Worm (Caenorhabditis elegans) whole organism, early embryonic: ENCODE results near the gene K09C4.9.
A peak's percentile ranks its signal among the peaks of the same experiment; 100 is the strongest.

ENCODE experiments used
- B0310.2 ChIP-seq: sonication (generic microtip); optimal IDR thresholded peaks from 2 replicates; lab custom pipeline; 2016; ENCODE audit warnings: mild to moderate bottlenecking, missing genetic modification characterization, missing compliant biosample characterization
- F13C5.2 ChIP-seq: sonication (generic microtip); optimal IDR thresholded peaks from 2 replicates; lab custom pipeline; 2017; ENCODE audit warnings: mild to moderate bottlenecking, missing genetic modification characterization, inconsistent platforms, missing compliant biosample characterization
- aly-1 ChIP-seq: sonication (generic microtip); optimal IDR thresholded peaks from 2 replicates; lab custom pipeline; 2016; ENCODE audit warnings: missing genetic modification characterization, missing compliant biosample characterization
- ama-1 ChIP-seq: fragments of 150-350 bp; optimal IDR thresholded peaks from 2 replicates; lab custom pipeline; 2014
- ceh-13 ChIP-seq: fragments of 200-800 bp; sonication (Bioruptor generic); optimal IDR thresholded peaks from 2 replicates; lab custom pipeline; 2018; ENCODE audit warnings: mild to moderate bottlenecking, missing genetic modification characterization, missing compliant biosample characterization
- ceh-36 ChIP-seq: sonication (generic microtip); optimal IDR thresholded peaks from 2 replicates; lab custom pipeline; 2016; ENCODE audit warnings: missing genetic modification characterization, inconsistent platforms, missing compliant biosample characterization
- ets-7 ChIP-seq: sonication (generic microtip); optimal IDR thresholded peaks from 2 replicates; lab custom pipeline; 2016; ENCODE audit warnings: missing genotype, missing genetic modification characterization, missing compliant biosample characterization
- flt-1 ChIP-seq: fragments of 200-800 bp; sonication (Bioruptor generic); IDR thresholded peaks from 2 replicates; pipeline ENCODE4 v1.3.6; 2022; ENCODE audit warnings: missing genetic modification characterization, missing compliant biosample characterization
- hmbx-1 ChIP-seq: sonication (generic microtip); optimal IDR thresholded peaks from 2 replicates; lab custom pipeline; 2016; ENCODE audit warnings: mild to moderate bottlenecking, missing genetic modification characterization, missing compliant biosample characterization
- hmg-4 ChIP-seq: fragments of 200-800 bp; sonication (Bioruptor generic); optimal IDR thresholded peaks from 2 replicates; lab custom pipeline; 2018; ENCODE audit warnings: mild to moderate bottlenecking, missing genetic modification characterization, missing compliant biosample characterization
- hnd-1 ChIP-seq: sonication (generic microtip); optimal IDR thresholded peaks from 2 replicates; lab custom pipeline; 2016; ENCODE audit warnings: missing genetic modification characterization, missing compliant biosample characterization
- pes-1 ChIP-seq: fragments of 200-800 bp; sonication (Bioruptor generic); IDR thresholded peaks from 2 replicates; pipeline ENCODE4 v1.3.6; 2022; ENCODE audit warnings: missing genetic modification reagents, missing genetic modification characterization, missing compliant biosample characterization
- scrt-1 ChIP-seq: fragments of 200-800 bp; sonication (Bioruptor generic); IDR thresholded peaks from 2 replicates; pipeline ENCODE4 v1.3.6; 2022; ENCODE audit warnings: missing genetic modification characterization, missing compliant biosample characterization
- sea-1 ChIP-seq: fragments of 200-800 bp; sonication (Bioruptor generic); conservative IDR thresholded peaks from 2 replicates; pipeline ENCODE4 v1.3.6; 2022; ENCODE audit warnings: missing genetic modification characterization, missing compliant biosample characterization
- tbx-11 ChIP-seq: fragments of 200-800 bp; sonication (Bioruptor generic); IDR thresholded peaks from 2 replicates; pipeline ENCODE4 v1.3.6; 2022; ENCODE audit warnings: missing genetic modification characterization, missing compliant biosample characterization
- tbx-37 ChIP-seq: fragments of 200-800 bp; sonication (Bioruptor generic); conservative IDR thresholded peaks from 2 replicates; pipeline ENCODE4 v1.3.6; 2022; ENCODE audit warnings: missing genetic modification reagents, missing genetic modification characterization, missing compliant biosample characterization
- tra-4 ChIP-seq: sonication (generic microtip); optimal IDR thresholded peaks from 2 replicates; lab custom pipeline; 2017; ENCODE audit warnings: missing genetic modification characterization, missing compliant biosample characterization

Gene K09C4.9

ce11 chrX:3258842-3259241 is 12.7 kb downstream of the K09C4.9 start, which contains the start of gene lbp-1:
Gene lbp-1 (plus strand): TSS chrX:3259142.
- TF ChIP-seq ceh-36 (no peak), aly-1 (tag; lab: Kevin White, UChicago) (peak; percentile 32), hmg-4 (GFP tag; lab: Kevin White, UChicago) (peak; percentile 25)

ce11 chrX:3256784-3257493 is 14.6 kb downstream of the K09C4.9 start, which contains the start of gene lbp-3:
Gene lbp-3 (plus strand): TSS chrX:3257372.
- TF ChIP-seq ama-1 (lab: Kevin White, UChicago) = no peak
- TF ChIP-seq flt-1 (GFP tag; lab: Robert Waterston, UW) = no peak
- no peak for TF ChIP-seq pes-1
- no peak for TF ChIP-seq ets-7
- no peak for TF ChIP-seq ceh-13
- no peak for TF ChIP-seq scrt-1 (GFP tag; lab: Robert Waterston, UW)
- TF ChIP-seq B0310.2 (tag; lab: Kevin White, UChicago) = no peak
- no peak for TF ChIP-seq hmg-4 (GFP tag; lab: Kevin White, UChicago)
- TF ChIP-seq tra-4 (tag; lab: Kevin White, UChicago) = no peak
- TF ChIP-seq ceh-36 = no peak
- TF ChIP-seq tbx-11 (GFP tag; lab: Robert Waterston, UW) = no peak

- TF ChIP-seq tra-4 (tag; lab: Kevin White, UChicago) = no peak
- no peak for TF ChIP-seq ceh-36
- TF ChIP-seq flt-1 (GFP tag; lab: Robert Waterston, UW) = no peak
- no peak for TF ChIP-seq sea-1 (GFP tag; lab: Robert Waterston, UW)
- TF ChIP-seq pes-1 = no peak
These were observed 19.1 kb downstream of the K09C4.9 start, which contains the start of gene tba-9 for ce11 chrX:3252500-3252899. Gene tba-9 (plus strand): TSS chrX:3252800.

DNA sequence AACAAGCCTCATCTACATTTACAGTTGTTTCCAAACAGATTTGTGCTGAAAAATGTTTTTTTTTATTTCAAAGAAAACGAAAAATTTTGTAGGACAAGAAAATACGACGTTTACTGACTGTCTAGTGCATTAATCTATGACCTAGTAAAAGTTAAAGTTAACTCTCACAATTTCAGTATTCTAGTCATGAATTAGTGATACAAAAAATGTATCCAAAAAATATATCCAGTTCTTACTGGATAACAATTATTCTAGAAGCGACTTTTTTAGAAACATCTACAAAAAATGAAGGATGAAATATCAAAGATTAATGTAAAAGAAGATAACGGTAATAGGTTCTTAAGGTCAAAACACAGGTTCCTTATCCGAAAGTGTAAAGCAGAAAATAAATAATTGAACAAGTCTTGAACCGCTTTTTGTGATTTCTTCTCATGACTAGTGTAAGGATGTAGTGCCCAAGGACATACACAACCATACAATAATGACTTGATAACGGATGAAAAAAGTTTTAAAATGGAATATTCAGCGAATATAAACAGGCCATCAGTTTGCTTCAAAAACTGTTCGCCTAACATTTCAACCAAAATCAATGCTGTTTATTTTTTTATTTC is 21.0 kb downstream of the K09C4.9 start, which contains the start of gene pqn-37:
Gene pqn-37 (minus strand): TSS at position 51 of the 611 bp plus-strand sequence.
- TF ChIP-seq hnd-1 (no peak), pes-1 (no peak), flt-1 (GFP tag; lab: Robert Waterston, UW) (no peak)

DNA sequence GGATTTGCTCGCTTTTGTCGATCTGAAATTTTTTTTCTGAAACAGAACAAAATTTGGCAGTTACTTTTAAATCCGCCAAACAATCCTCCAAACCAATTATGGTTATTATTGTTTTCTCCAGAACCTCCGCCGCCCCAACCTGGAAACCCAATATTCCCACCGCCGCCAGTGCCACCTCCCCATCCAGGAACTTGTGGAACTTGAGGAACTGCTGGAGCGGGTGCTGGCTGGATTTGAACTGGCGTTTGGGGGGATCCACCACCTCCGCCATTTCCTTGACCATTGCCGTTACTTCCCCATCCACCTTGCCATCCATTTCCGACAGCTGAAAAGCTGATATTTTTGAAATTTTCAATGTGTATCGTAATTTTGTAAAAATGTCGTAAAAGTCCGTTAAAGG is 23.8 kb downstream of the K09C4.9 start:
- TF ChIP-seq flt-1 (GFP tag; lab: Robert Waterston, UW) = no peak
- no peak for TF ChIP-seq ceh-36
- TF ChIP-seq hmbx-1 (tag; lab: Kevin White, UChicago) = no peak
- no peak for TF ChIP-seq hnd-1
- no peak for TF ChIP-seq scrt-1 (GFP tag; lab: Robert Waterston, UW)
- TF ChIP-seq tbx-11 (GFP tag; lab: Robert Waterston, UW) = no peak
- no peak for TF ChIP-seq tbx-37
- TF ChIP-seq hmg-4 (GFP tag; lab: Kevin White, UChicago) = no peak

DNA sequence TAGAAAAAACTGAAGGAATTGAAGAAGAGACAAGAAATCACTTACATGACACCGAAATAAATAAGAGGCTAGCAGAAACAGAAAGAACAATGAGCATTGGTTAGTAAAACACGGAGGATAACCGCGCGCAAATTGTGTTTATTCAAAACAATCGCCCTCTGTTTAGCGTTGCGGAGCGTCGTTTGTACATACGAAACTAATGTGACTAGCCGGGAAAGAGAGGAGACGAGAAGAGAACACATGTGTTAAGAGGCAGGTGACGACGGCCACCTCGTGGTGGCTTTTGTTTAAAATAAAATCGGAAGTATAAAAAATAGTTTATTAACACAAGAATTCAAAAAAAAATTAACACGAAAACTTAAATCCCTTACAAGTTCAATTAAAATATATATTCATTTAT is 25.8 kb downstream of the K09C4.9 start, which contains the start of gene F40F4.7:
Gene F40F4.7 (minus strand): TSS at position 122 of the 400 bp plus-strand sequence.
- TF ChIP-seq tbx-11 (GFP tag; lab: Robert Waterston, UW) = no peak
- TF ChIP-seq tra-4 (tag; lab: Kevin White, UChicago) = no peak
- no peak for TF ChIP-seq hnd-1
- no peak for TF ChIP-seq ets-7
- TF ChIP-seq tbx-37 = no peak
- TF ChIP-seq ama-1 (lab: Kevin White, UChicago) = no peak
- no peak for TF ChIP-seq aly-1 (tag; lab: Kevin White, UChicago)
- TF ChIP-seq hmg-4 (GFP tag; lab: Kevin White, UChicago) = peak; percentile 8
- TF ChIP-seq F13C5.2 (tag; lab: Kevin White, UChicago) = peak; percentile 67

ce11 chrX:3244402-3244801 is 27.2 kb downstream of the K09C4.9 start:
- TF ChIP-seq hmbx-1 (tag; lab: Kevin White, UChicago) (no peak), ets-7 (no peak), aly-1 (tag; lab: Kevin White, UChicago) (no peak), ceh-13 (no peak), hnd-1 (no peak), F13C5.2 (tag; lab: Kevin White, UChicago) (no peak), scrt-1 (GFP tag; lab: Robert Waterston, UW) (no peak), B0310.2 (tag; lab: Kevin White, UChicago) (no peak), tbx-11 (GFP tag; lab: Robert Waterston, UW) (no peak), hmg-4 (GFP tag; lab: Kevin White, UChicago) (no peak), pes-1 (no peak), tra-4 (tag; lab: Kevin White, UChicago) (no peak), flt-1 (GFP tag; lab: Robert Waterston, UW) (no peak), tbx-37 (no peak), sea-1 (GFP tag; lab: Robert Waterston, UW) (no peak), ceh-36 (no peak)

DNA sequence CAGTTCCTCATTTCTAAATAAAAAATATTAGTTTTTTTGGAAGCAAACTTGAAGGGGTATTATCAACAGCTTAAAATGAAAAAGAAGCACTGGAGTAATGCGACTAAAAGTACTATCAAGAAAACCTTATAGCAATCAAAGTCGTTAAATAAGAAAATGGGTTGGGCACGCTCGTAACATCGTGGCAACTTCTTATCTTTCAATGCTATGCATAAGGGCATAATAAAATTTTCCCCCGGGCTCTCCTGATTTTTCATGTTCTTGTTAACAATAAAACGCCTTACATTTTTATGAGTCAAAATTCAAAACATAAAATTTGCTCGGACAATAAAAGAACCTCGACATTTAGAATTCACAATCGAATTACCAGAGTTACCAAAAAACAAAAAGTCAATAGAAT is 28.0 kb downstream of the K09C4.9 start, which contains the start of gene irg-7:
Gene irg-7 (minus strand): TSS at position 23 of the 400 bp plus-strand sequence.
- no peak for TF ChIP-seq tbx-37
- no peak for TF ChIP-seq sea-1 (GFP tag; lab: Robert Waterston, UW)
- no peak for TF ChIP-seq ceh-13
- no peak for TF ChIP-seq ets-7
- TF ChIP-seq tra-4 (tag; lab: Kevin White, UChicago) = no peak
- no peak for TF ChIP-seq hmg-4 (GFP tag; lab: Kevin White, UChicago)
- no peak for TF ChIP-seq flt-1 (GFP tag; lab: Robert Waterston, UW)
- TF ChIP-seq ama-1 (lab: Kevin White, UChicago) = no peak
- TF ChIP-seq hmbx-1 (tag; lab: Kevin White, UChicago) = no peak
